Worm (Caenorhabditis elegans): Measurements from ENCODE around the gene Y69A2AR.32.

- TF ChIP-seq ceh-18 (tag; optimal IDR thresholded peaks at IDR 0.05), result peak; percentile 87
- no peak for TF ChIP-seq ets-4 (tag; optimal IDR thresholded peaks at IDR 0.05)
- TF ChIP-seq hlh-8 (tag; optimal IDR thresholded peaks at IDR 0.05), result peak; percentile 16
- no peak for TF ChIP-seq pat-9 (tag; optimal IDR thresholded peaks at IDR 0.05)
- peak; percentile 26 for TF ChIP-seq rnt-1 (tag; optimal IDR thresholded peaks at IDR 0.05)
- no peak for TF ChIP-seq T23F11.4 (GFP tag; optimal IDR thresholded peaks at IDR 0.05)
- peak; percentile 10 for TF ChIP-seq fkh-10 (GFP tag; optimal IDR thresholded peaks at IDR 0.05)
- no peak for TF ChIP-seq madf-2 (tag; optimal IDR thresholded peaks at IDR 0.05)
Observed at ce11 chrIV:2599634-2600033, 10.6 kb upstream of the Y69A2AR.32 start.

Measured in whole organism, late embryonic.